Worm (Caenorhabditis elegans) whole organism, midembryonic: ENCODE data around the gene W07G4.1.

Source experiments
- T22C8.4 ChIP-seq: fragments of 200-800 bp; sonication (Bioruptor generic); IDR thresholded peaks from 2 replicates; pipeline ENCODE4 v1.3.6; 2022; ENCODE audit warnings: missing genetic modification characterization, missing compliant biosample characterization
- cog-1 ChIP-seq: sonication (generic microtip); optimal IDR thresholded peaks from 2 replicates; lab custom pipeline; 2016; ENCODE audit warnings: missing genetic modification characterization, missing compliant biosample characterization
- flt-1 ChIP-seq: fragments of 200-800 bp; sonication (Bioruptor generic); IDR thresholded peaks from 2 replicates; pipeline ENCODE4 v1.3.6; 2022; ENCODE audit warnings: missing genetic modification characterization, missing compliant biosample characterization
- klf-2 ChIP-seq: fragments of 200-800 bp; sonication (Bioruptor generic); conservative IDR thresholded peaks from 2 replicates; pipeline ENCODE4 v1.3.6; 2022; ENCODE audit warnings: missing genetic modification reagents, missing genetic modification characterization, missing compliant biosample characterization
- med-1 ChIP-seq: sonication (generic microtip); optimal IDR thresholded peaks from 2 replicates; lab custom pipeline; 2017; ENCODE audit warnings: missing genetic modification characterization, mild to moderate bottlenecking, missing compliant biosample characterization, antibody characterized with exemption, missing genetic modification reagents; ENCODE audit not compliant: insufficient read depth
- ref-1 ChIP-seq: fragments of 200-800 bp; sonication (Bioruptor generic); conservative IDR thresholded peaks from 2 replicates; pipeline ENCODE4 v1.3.6; 2022; ENCODE audit warnings: missing genetic modification reagents, missing genetic modification characterization, missing compliant biosample characterization
- tab-1 ChIP-seq: fragments of 200-800 bp; sonication (Bioruptor generic); IDR thresholded peaks from 2 replicates; pipeline ENCODE4 v1.3.6; 2022; ENCODE audit warnings: missing genetic modification characterization, missing compliant biosample characterization
- ztf-23 ChIP-seq: fragments of 200-800 bp; sonication (Bioruptor generic); IDR thresholded peaks from 2 replicates; pipeline ENCODE4 v1.3.6; 2022; ENCODE audit warnings: missing genetic modification reagents, missing genetic modification characterization, missing compliant biosample characterization
- ztf-29 ChIP-seq: fragments of 200-800 bp; sonication (Bioruptor generic); IDR thresholded peaks from 2 replicates; pipeline ENCODE4 v1.3.6; 2022; ENCODE audit warnings: missing genetic modification reagents, missing genetic modification characterization, missing compliant biosample characterization

Gene W07G4.1

DNA sequence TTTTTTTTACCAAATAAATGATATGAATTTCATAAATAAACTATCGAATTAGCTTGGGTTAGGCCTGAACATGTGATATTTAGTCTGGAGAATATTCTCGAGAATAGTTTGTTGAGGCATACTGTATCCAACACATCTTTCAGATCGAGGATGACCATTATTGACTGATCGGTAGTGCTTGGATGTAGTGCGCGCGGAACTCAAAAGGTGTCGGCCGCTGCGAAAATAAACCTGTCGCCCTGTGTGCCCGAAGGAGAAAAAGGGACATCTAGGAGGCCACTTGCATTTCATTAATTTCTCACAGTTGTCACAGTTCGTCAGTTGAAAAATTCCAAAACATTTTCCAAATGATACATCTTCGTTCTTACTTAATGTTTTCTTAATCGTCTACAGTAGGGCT lies 30.8 kb downstream of the W07G4.1 start:
- TF ChIP-seq ztf-23 (GFP tag; lab: Robert Waterston, UW) = no peak
- TF ChIP-seq tab-1 (GFP tag; lab: Robert Waterston, UW) = no peak
- TF ChIP-seq klf-2 (GFP tag; lab: Robert Waterston, UW) = no peak
- TF ChIP-seq cog-1 (tag; lab: Kevin White, UChicago) = no peak
- TF ChIP-seq ref-1 (GFP tag; lab: Robert Waterston, UW) = no peak
- no peak for TF ChIP-seq flt-1 (GFP tag; lab: Robert Waterston, UW)
- TF ChIP-seq T22C8.4 = no peak
- TF ChIP-seq med-1 = no peak
- TF ChIP-seq ztf-29 (GFP tag; lab: Robert Waterston, UW) = no peak

DNA sequence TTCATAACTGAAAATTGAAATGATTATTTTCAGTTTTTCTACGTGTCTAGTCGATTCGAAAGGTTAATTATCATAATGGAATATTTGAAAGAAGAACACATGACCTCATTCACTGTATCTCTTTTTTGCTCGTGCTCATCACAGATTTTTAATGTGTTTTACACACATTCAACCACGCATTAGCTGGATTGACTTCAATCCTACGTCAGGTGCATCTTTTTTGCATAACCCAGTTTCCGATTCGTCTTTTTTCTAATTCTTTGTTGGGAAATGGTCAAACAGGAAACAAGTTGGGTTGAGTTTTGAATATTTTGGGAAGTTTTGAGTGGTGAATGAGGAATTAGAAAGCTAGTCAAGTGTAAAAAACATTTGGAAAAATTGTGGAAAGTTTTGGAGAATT lies 37.0 kb downstream of the W07G4.1 start:
- no peak for TF ChIP-seq T22C8.4
- no peak for TF ChIP-seq ref-1 (GFP tag; lab: Robert Waterston, UW)
- TF ChIP-seq ztf-23 (GFP tag; lab: Robert Waterston, UW) = no peak
- no peak for TF ChIP-seq klf-2 (GFP tag; lab: Robert Waterston, UW)
- TF ChIP-seq ztf-29 (GFP tag; lab: Robert Waterston, UW) = no peak
- no peak for TF ChIP-seq flt-1 (GFP tag; lab: Robert Waterston, UW)
- no peak for TF ChIP-seq tab-1 (GFP tag; lab: Robert Waterston, UW)
- TF ChIP-seq med-1 = no peak
- no peak for TF ChIP-seq cog-1 (tag; lab: Kevin White, UChicago)

DNA sequence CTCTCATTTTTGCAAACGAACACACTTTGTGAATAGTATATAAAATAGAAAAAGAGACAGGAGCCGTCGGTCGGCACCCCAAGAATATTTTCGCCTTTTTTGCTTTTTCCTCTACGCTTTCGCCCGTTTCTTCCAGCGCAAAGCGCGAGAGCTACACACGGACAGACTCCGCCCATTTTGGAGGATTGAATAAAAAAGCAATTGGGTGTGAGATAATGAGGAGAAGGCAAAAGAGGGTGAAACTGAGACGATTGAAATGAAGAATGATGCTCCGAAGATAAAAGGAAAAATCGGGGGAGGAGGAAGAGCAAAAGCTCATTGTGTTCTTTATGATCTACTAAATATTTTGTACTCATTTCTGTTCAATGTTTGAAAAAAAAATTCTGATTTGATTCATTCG lies 37.7 kb downstream of the W07G4.1 start, which contains the start of gene C34B4.3:
Gene C34B4.3 (minus strand): TSS at position 101 of the 400 bp plus-strand sequence.
- TF ChIP-seq med-1 (no peak), flt-1 (GFP tag; lab: Robert Waterston, UW) (no peak), ref-1 (GFP tag; lab: Robert Waterston, UW) (no peak), tab-1 (GFP tag; lab: Robert Waterston, UW) (no peak), T22C8.4 (no peak)

DNA sequence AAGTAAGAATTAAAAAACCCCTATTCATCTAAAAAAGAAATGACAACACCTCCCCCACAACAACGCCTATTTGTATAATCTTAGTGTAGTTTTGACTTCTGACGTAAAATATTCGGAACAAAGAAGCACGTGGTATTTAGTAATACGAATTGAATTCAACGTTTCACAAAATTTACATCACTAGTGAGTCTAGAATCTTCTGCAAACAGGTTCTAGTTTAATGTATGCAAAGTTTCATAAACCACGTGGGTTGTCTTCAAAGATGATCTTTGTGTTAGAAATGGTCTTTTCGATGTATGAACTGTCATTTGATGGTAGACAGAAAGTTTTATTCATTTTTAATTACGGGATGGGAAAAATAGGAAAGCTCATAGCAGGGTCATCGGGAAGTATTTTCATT lies 39.8 kb downstream of the W07G4.1 start:
- no peak for TF ChIP-seq klf-2 (GFP tag; lab: Robert Waterston, UW)
- no peak for TF ChIP-seq tab-1 (GFP tag; lab: Robert Waterston, UW)
- TF ChIP-seq ref-1 (GFP tag; lab: Robert Waterston, UW) = no peak
- no peak for TF ChIP-seq med-1
- TF ChIP-seq ztf-23 (GFP tag; lab: Robert Waterston, UW) = no peak

DNA sequence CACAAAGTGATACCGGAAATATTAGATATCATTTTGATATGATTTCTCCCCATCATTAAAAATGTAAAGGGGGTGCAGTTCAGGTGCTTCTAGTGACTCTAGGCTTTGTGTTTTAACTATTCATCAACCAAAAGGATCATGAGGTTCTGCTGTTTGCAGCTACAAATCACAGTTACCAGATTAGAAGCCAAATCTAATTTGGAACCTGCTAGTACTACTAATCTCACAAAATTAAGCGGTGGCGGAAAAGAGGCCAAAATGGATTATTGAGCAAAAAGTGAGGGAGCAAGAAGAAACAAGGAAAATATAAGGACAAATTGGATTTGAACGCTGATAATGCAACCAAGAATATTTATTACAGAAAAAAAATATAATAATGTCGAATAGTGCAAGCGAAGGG lies 40.8 kb downstream of the W07G4.1 start:
- TF ChIP-seq ref-1 (GFP tag; lab: Robert Waterston, UW) (no peak), med-1 (no peak), ztf-23 (GFP tag; lab: Robert Waterston, UW) (no peak), cog-1 (tag; lab: Kevin White, UChicago) (no peak), klf-2 (GFP tag; lab: Robert Waterston, UW) (no peak), tab-1 (GFP tag; lab: Robert Waterston, UW) (no peak), ztf-29 (GFP tag; lab: Robert Waterston, UW) (no peak), T22C8.4 (no peak), flt-1 (GFP tag; lab: Robert Waterston, UW) (no peak)

DNA sequence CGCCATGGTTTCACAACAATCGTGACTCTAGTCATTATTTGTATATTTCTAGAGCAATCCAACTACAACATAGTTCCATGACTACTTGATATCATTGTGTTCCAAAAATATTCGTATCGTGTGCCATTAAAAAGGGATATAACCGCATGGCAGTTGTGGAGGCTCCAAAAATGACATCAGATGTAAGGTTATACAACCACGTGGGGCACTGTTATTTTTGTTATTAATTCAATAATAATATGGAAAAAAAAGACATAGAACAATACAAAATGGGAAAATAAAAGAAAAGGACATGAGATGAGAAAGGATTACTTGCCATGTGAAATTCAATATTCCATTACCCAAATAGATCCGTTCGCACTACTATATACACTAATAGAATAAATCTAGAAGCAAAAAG lies 42.1 kb downstream of the W07G4.1 start:
- TF ChIP-seq klf-2 (GFP tag; lab: Robert Waterston, UW) = no peak
- TF ChIP-seq cog-1 (tag; lab: Kevin White, UChicago) = no peak
- no peak for TF ChIP-seq T22C8.4

DNA sequence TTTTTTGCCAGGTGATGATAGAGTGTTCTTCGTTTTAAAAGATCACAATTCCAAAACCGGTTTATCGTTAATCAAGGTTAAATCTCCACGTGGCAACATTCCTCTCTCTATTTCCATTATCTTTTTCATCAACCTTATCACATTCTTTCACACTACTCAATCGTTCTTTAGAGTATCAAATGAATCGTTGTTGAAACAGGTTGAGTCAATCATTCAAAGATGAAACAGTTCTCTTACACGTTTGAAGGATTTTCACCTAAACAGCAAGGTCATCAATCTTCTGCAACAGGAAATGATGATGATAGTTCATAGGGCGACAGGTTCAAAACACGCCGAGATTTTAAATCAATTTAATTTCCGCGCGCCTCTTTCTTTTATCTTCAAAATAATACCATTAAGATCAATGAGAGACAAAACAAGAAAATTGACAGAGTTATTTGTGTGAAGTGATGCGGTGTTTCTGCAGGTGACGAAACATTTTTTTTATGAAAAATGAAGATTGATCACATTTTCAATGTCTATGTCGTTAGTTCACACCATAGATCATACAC lies 47.9 kb downstream of the W07G4.1 start:
- TF ChIP-seq T22C8.4 (no peak), tab-1 (GFP tag; lab: Robert Waterston, UW) (no peak), ztf-29 (GFP tag; lab: Robert Waterston, UW) (no peak), cog-1 (tag; lab: Kevin White, UChicago) (no peak), med-1 (no peak), ztf-23 (GFP tag; lab: Robert Waterston, UW) (no peak), ref-1 (GFP tag; lab: Robert Waterston, UW) (no peak), klf-2 (GFP tag; lab: Robert Waterston, UW) (no peak), flt-1 (GFP tag; lab: Robert Waterston, UW) (no peak)

DNA sequence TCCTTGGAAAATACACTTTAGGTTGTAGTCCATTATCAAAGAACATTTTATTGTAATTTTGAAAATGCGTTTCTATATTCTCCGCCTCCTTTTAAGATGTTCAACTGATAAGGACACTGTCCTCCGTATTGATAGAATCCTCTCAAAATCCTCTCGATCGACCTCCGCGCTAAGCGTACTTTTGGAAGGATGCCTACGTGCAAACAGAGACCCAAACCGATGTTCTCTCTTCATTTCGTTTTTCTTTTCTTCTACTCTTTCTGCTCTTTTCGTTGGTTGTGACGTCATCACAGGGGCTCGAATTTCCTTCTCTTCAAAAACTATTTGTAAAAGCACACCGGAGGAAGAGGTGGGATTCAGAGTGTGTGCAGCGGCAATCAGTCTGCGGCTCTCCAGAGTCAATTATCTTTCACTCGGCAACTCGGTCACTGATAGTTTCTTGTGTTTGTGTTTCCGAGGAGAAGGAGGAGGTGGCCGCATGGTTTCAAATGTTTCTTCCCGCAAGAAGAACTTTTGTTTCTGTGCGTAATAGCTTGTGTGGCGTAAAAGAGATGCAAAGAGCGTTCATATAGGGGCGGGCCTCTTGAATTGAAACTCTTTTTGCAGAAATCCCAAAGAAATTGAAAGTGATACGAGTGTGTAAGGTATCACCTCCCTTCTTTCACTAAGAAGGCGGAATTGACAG lies 49.3 kb downstream of the W07G4.1 start, which contains the start of gene C34B4.2:
Gene C34B4.2 (plus strand): TSS at position 614 of the 685 bp plus-strand sequence.
- TF ChIP-seq ztf-23 (GFP tag; lab: Robert Waterston, UW) (no peak), cog-1 (tag; lab: Kevin White, UChicago) (peak; percentile 6), ztf-29 (GFP tag; lab: Robert Waterston, UW) (no peak)
